Fruit fly (Drosophila melanogaster) whole organism, pupa: Measurements from ENCODE around the gene CG32305.

Experiments used
- CG8159 ChIP-seq: fragments of 200-800 bp; sonication (Bioruptor generic); optimal IDR thresholded peaks from 3 replicates; lab custom pipeline; 2018; ENCODE audit warnings: missing biosample characterization, mild to moderate bottlenecking, missing genetic modification characterization, moderate library complexity
- CG9948 ChIP-seq: fragments of 200-800 bp; sonication (Bioruptor generic); optimal IDR thresholded peaks from 2 replicates; lab custom pipeline; 2018; ENCODE audit warnings: missing biosample characterization, mild to moderate bottlenecking, missing genetic modification characterization, moderate library complexity
- Ets98B ChIP-seq: fragments of 200-800 bp; sonication (Bioruptor generic); IDR thresholded peaks from 2 replicates; pipeline ENCODE4 v1.3.6; 2022; ENCODE audit warnings: missing biosample characterization, missing genetic modification characterization

DNA sequence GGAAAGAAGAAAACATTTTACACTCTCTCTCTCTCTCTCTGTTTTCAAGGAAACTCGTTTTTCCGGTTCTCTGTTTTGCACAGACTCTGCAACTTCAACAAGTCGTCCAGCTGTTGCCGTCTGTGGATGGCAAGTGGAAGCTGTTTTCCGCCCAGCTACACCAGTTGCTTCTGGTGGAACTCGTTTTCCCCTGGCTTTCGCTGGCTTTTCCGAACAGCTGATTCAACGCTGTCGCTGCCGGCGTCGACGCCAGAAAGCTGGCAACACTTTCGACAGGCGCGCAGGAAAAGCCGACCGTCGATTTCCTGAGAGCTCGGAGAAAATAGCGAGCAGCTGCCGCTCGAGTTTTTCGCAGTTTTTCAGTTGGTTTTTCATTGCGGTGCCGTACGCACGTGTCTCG lies 34.1 kb downstream of the CG32305 start, which contains the start of gene MsR2:
- TF ChIP-seq Ets98B: 0 out of 2 replicates have a peak, but pooled peaks have one; percentile 11
- TF ChIP-seq CG9948: no peak
- TF ChIP-seq CG8159 (tag; lab: Kevin White, UChicago): no peak
